Worm (Caenorhabditis elegans): Measurements from ENCODE around the gene F22E5.20.
A peak's percentile ranks its signal among the peaks of the same experiment; 100 is the strongest.
"Not testable (repeated sequence)": the region's sequence is repeated elsewhere in the genome, so short reads cannot be mapped to it uniquely, and the experiment has no call there.

Gene F22E5.20

ce11 chrII:2692476-2692875 is 19.0 kb upstream of the F22E5.20 start, which contains the start of gene set-11:
Gene set-11 (minus strand): TSS chrII:2692576.
- TF ChIP-seq C04F5.9 (tag; optimal IDR thresholded peaks at IDR 0.05) (no peak), ceh-88 (GFP tag; IDR thresholded peaks at IDR 0.05) (no peak), ets-5 (GFP tag; IDR thresholded peaks at IDR 0.05) (no peak), alr-1 (tag; optimal IDR thresholded peaks at IDR 0.05; ENCODE audit: borderline replicate concordance) (no peak), nhr-77 (tag; optimal IDR thresholded peaks at IDR 0.05) (no peak)

DNA sequence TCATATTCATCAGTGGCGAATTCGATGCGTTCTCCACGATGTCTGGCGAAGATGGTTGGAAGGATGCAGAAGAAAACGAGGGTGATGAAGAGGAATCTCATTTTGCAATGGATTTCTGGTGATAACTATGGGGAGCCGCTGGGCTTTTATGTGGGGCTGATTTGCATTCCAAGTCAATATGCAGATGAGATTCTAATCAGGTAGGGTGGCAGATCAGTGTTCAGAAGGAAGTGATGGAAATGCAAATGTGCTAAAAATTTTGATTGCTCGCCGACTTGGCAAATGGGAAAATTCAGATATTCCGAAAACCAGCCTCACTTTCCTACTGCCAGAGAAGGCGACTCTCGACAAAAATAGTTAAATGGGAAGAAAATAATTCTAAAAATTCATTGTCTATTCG is 16.6 kb upstream of the F22E5.20 start, which contains the start of gene nspf-3:
nspf-3 (minus strand) TSS at position 101 of the 400 bp plus-strand sequence.
- TF ChIP-seq sptf-1 (tag; optimal IDR thresholded peaks at IDR 0.05) (no peak), hlh-4 (tag; optimal IDR thresholded peaks at IDR 0.05) (no peak), nhr-85 (tag) (no peak), C16A3.4 (tag; optimal IDR thresholded peaks at IDR 0.05) (no peak), nhr-84 (tag; optimal IDR thresholded peaks at IDR 0.05) (no peak), unc-30 (tag; optimal IDR thresholded peaks at IDR 0.05) (no peak), pag-3 (tag; optimal IDR thresholded peaks at IDR 0.05; ENCODE audit: borderline replicate concordance, insufficient read depth) (no peak), nhr-19 (GFP tag; conservative IDR thresholded peaks at IDR 0.05) (no peak), jun-1 (tag; optimal IDR thresholded peaks at IDR 0.05) (no peak), skn-1 (tag; optimal IDR thresholded peaks at IDR 0.05) (no peak), Y116A8C.19 (tag; optimal IDR thresholded peaks at IDR 0.05; ENCODE audit: borderline replicate concordance) (no peak), snpc-4 (tag; optimal IDR thresholded peaks at IDR 0.05) (no peak), F16B12.6 (tag; optimal IDR thresholded peaks at IDR 0.05) (no peak), efl-3 (GFP tag; optimal IDR thresholded peaks at IDR 0.05) (no peak)

DNA sequence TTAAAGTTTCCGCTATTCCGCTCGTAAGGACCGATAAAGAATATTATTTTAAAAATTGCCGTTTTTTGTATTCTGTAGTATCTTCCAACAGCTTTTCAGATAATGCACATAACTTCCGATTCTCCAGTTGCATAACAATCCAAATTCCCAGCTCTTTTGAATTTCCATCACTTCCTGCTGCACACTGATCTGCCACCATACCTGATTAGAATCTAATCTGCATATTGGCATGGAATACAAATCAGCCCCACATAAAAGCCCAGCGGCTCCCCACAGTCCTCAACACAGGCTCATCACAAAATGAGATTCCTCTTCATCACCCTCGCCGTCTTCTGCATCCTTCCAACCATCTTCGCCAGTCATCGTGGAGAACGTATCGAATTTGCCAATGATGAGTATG is 15.2 kb upstream of the F22E5.20 start, which contains the start of gene nspf-2:
nspf-2 (plus strand) TSS at position 301 of the 400 bp plus-strand sequence.
- TF ChIP-seq nhr-12 (tag; optimal IDR thresholded peaks at IDR 0.05); sptf-1 (tag; optimal IDR thresholded peaks at IDR 0.05); lin-35 (GFP tag; optimal IDR thresholded peaks at IDR 0.05): not testable (repeated sequence)

ce11 chrII:2686985-2687675 is 13.7 kb upstream of the F22E5.20 start, which contains the start of the genes sup-9 and nspf-1:
Gene sup-9 (minus strand): TSS chrII:2687027.
Gene nspf-1 (plus strand): TSS chrII:2687625.
- TF ChIP-seq lin-13 (GFP tag; optimal IDR thresholded peaks at IDR 0.05) (peak; percentile 33), lsy-2 (tag; optimal IDR thresholded peaks at IDR 0.05) (peak in 1 of 2 experiments; percentile 46), skn-1 (tag; optimal IDR thresholded peaks at IDR 0.05) (no peak), ztf-4 (tag; optimal IDR thresholded peaks at IDR 0.05) (no peak), lin-35 (GFP tag; optimal IDR thresholded peaks at IDR 0.05) (no peak), fkh-8 (tag; optimal IDR thresholded peaks at IDR 0.05) (no peak), pqm-1 (tag; optimal IDR thresholded peaks at IDR 0.05) (no peak), irx-1 (tag; optimal IDR thresholded peaks at IDR 0.05) (peak; percentile 44), fkh-10 (GFP tag; optimal IDR thresholded peaks at IDR 0.05) (peak; percentile 63), ceh-82 (tag; optimal IDR thresholded peaks at IDR 0.05) (peak in 1 of 3 experiments; percentile 28), unc-98 (GFP tag; IDR thresholded peaks at IDR 0.05) (no peak), nhr-71 (tag; optimal IDR thresholded peaks at IDR 0.05) (peak; percentile 63), dsc-1 (tag; optimal IDR thresholded peaks at IDR 0.05) (peak; percentile 95), unc-130 (tag; optimal IDR thresholded peaks at IDR 0.05) (no peak), nhr-84 (tag; optimal IDR thresholded peaks at IDR 0.05) (no peak), ceh-8 (GFP tag; optimal IDR thresholded peaks at IDR 0.05) (no peak), elt-2 (tag; optimal IDR thresholded peaks at IDR 0.05) (no peak), C04F5.9 (tag; optimal IDR thresholded peaks at IDR 0.05) (no peak), egl-13 (tag; optimal IDR thresholded peaks at IDR 0.05) (no peak), unc-86 (tag; optimal IDR thresholded peaks at IDR 0.05) (no peak), nhr-20 (tag; optimal IDR thresholded peaks at IDR 0.05) (no peak), ztf-11 (tag; optimal IDR thresholded peaks at IDR 0.05) (no peak), C34B4.2 (tag; optimal IDR thresholded peaks at IDR 0.05) (no peak), rnt-1 (tag; optimal IDR thresholded peaks at IDR 0.05) (peak; percentile 73), nhr-76 (tag; optimal IDR thresholded peaks at IDR 0.05) (no peak), sup-37 (GFP tag; optimal IDR thresholded peaks at IDR 0.05) (no peak), lin-15B (tag; optimal IDR thresholded peaks at IDR 0.05) (no peak), sox-4 (tag; optimal IDR thresholded peaks at IDR 0.05) (no peak), fkh-4 (tag; optimal IDR thresholded peaks at IDR 0.05; ENCODE audit: borderline replicate concordance) (peak; percentile 78), mdl-1 (tag; optimal IDR thresholded peaks at IDR 0.05) (no peak)

All from whole organism, L1 larva.